Worm (Caenorhabditis elegans) whole organism, early embryonic: ENCODE results near the gene T01B4.3.

ENCODE experiments used
- F13C5.2 ChIP-seq: sonication (generic microtip); optimal IDR thresholded peaks from 2 replicates; lab custom pipeline; 2017; ENCODE audit warnings: mild to moderate bottlenecking, missing genetic modification characterization, inconsistent platforms, missing compliant biosample characterization
- ama-1 ChIP-seq: fragments of 150-350 bp; optimal IDR thresholded peaks from 2 replicates; lab custom pipeline; 2014
- ceh-13 ChIP-seq: fragments of 200-800 bp; sonication (Bioruptor generic); optimal IDR thresholded peaks from 2 replicates; lab custom pipeline; 2018; ENCODE audit warnings: mild to moderate bottlenecking, missing genetic modification characterization, missing compliant biosample characterization
- ceh-36 ChIP-seq: sonication (generic microtip); optimal IDR thresholded peaks from 2 replicates; lab custom pipeline; 2016; ENCODE audit warnings: missing genetic modification characterization, inconsistent platforms, missing compliant biosample characterization
- ets-7 ChIP-seq: sonication (generic microtip); optimal IDR thresholded peaks from 2 replicates; lab custom pipeline; 2016; ENCODE audit warnings: missing genotype, missing genetic modification characterization, missing compliant biosample characterization
- flt-1 ChIP-seq: fragments of 200-800 bp; sonication (Bioruptor generic); IDR thresholded peaks from 2 replicates; pipeline ENCODE4 v1.3.6; 2022; ENCODE audit warnings: missing genetic modification characterization, missing compliant biosample characterization
- hnd-1 ChIP-seq: sonication (generic microtip); optimal IDR thresholded peaks from 2 replicates; lab custom pipeline; 2016; ENCODE audit warnings: missing genetic modification characterization, missing compliant biosample characterization
- scrt-1 ChIP-seq: fragments of 200-800 bp; sonication (Bioruptor generic); IDR thresholded peaks from 2 replicates; pipeline ENCODE4 v1.3.6; 2022; ENCODE audit warnings: missing genetic modification characterization, missing compliant biosample characterization
- sea-1 ChIP-seq: fragments of 200-800 bp; sonication (Bioruptor generic); conservative IDR thresholded peaks from 2 replicates; pipeline ENCODE4 v1.3.6; 2022; ENCODE audit warnings: missing genetic modification characterization, missing compliant biosample characterization
- tbx-11 ChIP-seq: fragments of 200-800 bp; sonication (Bioruptor generic); IDR thresholded peaks from 2 replicates; pipeline ENCODE4 v1.3.6; 2022; ENCODE audit warnings: missing genetic modification characterization, missing compliant biosample characterization
- tbx-37 ChIP-seq: fragments of 200-800 bp; sonication (Bioruptor generic); conservative IDR thresholded peaks from 2 replicates; pipeline ENCODE4 v1.3.6; 2022; ENCODE audit warnings: missing genetic modification reagents, missing genetic modification characterization, missing compliant biosample characterization
- tra-4 ChIP-seq: sonication (generic microtip); optimal IDR thresholded peaks from 2 replicates; lab custom pipeline; 2017; ENCODE audit warnings: missing genetic modification characterization, missing compliant biosample characterization

DNA sequence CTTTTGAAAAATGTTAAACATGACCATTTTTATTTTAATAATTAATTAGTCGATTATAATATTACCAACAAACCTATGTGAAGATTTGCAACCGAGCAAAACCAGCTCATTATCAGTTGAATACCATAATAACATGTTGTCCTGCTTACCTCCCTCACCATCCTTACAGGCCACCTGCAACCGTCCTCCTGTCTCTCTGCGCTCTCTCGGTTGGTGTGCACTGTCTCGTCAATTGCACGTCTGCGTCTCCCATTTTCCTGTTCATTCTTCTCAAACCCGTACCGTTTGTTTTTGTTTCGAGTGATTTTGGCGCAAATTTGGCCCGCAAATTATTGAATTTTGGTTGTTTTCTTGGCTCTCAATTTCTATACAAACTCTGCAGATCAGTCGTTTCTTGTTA, 13.9 kb upstream of the T01B4.3 start:
- no peak for TF ChIP-seq F13C5.2 (tag; lab: Kevin White, UChicago)
- no peak for TF ChIP-seq tbx-11 (GFP tag; lab: Robert Waterston, UW)
- TF ChIP-seq ceh-13 = no peak
- no peak for TF ChIP-seq flt-1 (GFP tag; lab: Robert Waterston, UW)
- TF ChIP-seq ama-1 (lab: Kevin White, UChicago) = no peak
- no peak for TF ChIP-seq tra-4 (tag; lab: Kevin White, UChicago)
- no peak for TF ChIP-seq scrt-1 (GFP tag; lab: Robert Waterston, UW)
- TF ChIP-seq tbx-37 (GFP tag; lab: Robert Waterston, UW) = no peak
- TF ChIP-seq hnd-1 (tag; lab: Kevin White, UChicago) = no peak
- TF ChIP-seq ceh-36 (tag; lab: Kevin White, UChicago) = no peak
- TF ChIP-seq ets-7 (tag; lab: Kevin White, UChicago) = no peak
- TF ChIP-seq sea-1 = no peak
